Worm (Caenorhabditis elegans) whole organism, L1 larva: ENCODE data around the gene let-767.

ENCODE experiments used
- ama-1 ChIP-seq: fragments of 150-350 bp; optimal IDR thresholded peaks from 2 replicates; lab custom pipeline; 2014
- ces-1 ChIP-seq: fragments of 150-350 bp; optimal IDR thresholded peaks from 2 replicates; lab custom pipeline; 2014; ENCODE audit warnings: missing biosample characterization, missing genetic modification reagents, missing genetic modification characterization
- ztf-11 ChIP-seq, 2 experiments: sonication (generic microtip); optimal IDR thresholded peaks; 2 replicates each; lab custom pipeline; 2016 to 2017; ENCODE audit warnings: missing genetic modification characterization in 2 of 2, missing biosample characterization in 1 of 2, missing compliant biosample characterization in 1 of 2

- TF ChIP-seq ces-1 (no peak), ama-1 (lab: Kevin White, UChicago) (no peak), ztf-11 (tag; optimal IDR thresholded peaks at IDR 0.05; lab: Kevin White, UChicago) (no peak)
These were observed 13.3 kb upstream of the let-767 start, which contains the start of gene akap-1 for ce11 chrIII:6353084-6353483.
